Worm (Caenorhabditis elegans) whole organism, late embryonic: Measurements from ENCODE around the gene C49F5.5.

ENCODE experiments used
- K02D7.2 ChIP-seq: sonication (generic microtip); optimal IDR thresholded peaks from 2 replicates; lab custom pipeline; 2017; ENCODE audit warnings: mild to moderate bottlenecking, missing genetic modification characterization, missing compliant biosample characterization
- ahr-1 ChIP-seq: sonication (generic microtip); optimal IDR thresholded peaks from 2 replicates; lab custom pipeline; 2016; ENCODE audit warnings: missing genetic modification characterization, missing compliant biosample characterization
- ama-1 ChIP-seq: fragments of 150-350 bp; optimal IDR thresholded peaks from 2 replicates; lab custom pipeline; 2014
- dmd-4 ChIP-seq: sonication (generic microtip); optimal IDR thresholded peaks from 2 replicates; lab custom pipeline; 2016; ENCODE audit warnings: borderline replicate concordance, missing genetic modification characterization, missing compliant biosample characterization
- elt-2 ChIP-seq: sonication (generic microtip); optimal IDR thresholded peaks from 2 replicates; lab custom pipeline; 2016; ENCODE audit warnings: missing genetic modification reagents, missing genetic modification characterization, missing compliant biosample characterization
- lim-6 ChIP-seq: sonication (generic microtip); optimal IDR thresholded peaks from 2 replicates; lab custom pipeline; 2016; ENCODE audit warnings: missing genetic modification characterization, missing compliant biosample characterization
- nhr-11 ChIP-seq: fragments of 150-350 bp; optimal IDR thresholded peaks from 2 replicates; lab custom pipeline; 2014; ENCODE audit warnings: missing biosample characterization, missing genetic modification characterization
- nhr-232 ChIP-seq: sonication (generic microtip); optimal IDR thresholded peaks from 2 replicates; lab custom pipeline; 2016; ENCODE audit warnings: missing genetic modification characterization, missing compliant biosample characterization
- pqm-1 ChIP-seq: sonication (generic microtip); optimal IDR thresholded peaks from 2 replicates; lab custom pipeline; 2016; ENCODE audit warnings: missing genetic modification characterization, missing compliant biosample characterization
- pros-1 ChIP-seq: fragments of 150-350 bp; optimal IDR thresholded peaks from 2 replicates; lab custom pipeline; 2014; ENCODE audit warnings: missing biosample characterization, missing genetic modification reagents, missing genetic modification characterization
- unc-42 ChIP-seq: sonication (generic microtip); optimal IDR thresholded peaks from 2 replicates; lab custom pipeline; 2016; ENCODE audit warnings: missing genotype, missing genetic modification characterization, missing compliant biosample characterization
- ztf-16 ChIP-seq: sonication (generic microtip); optimal IDR thresholded peaks from 2 replicates; lab custom pipeline; 2017; ENCODE audit warnings: missing genetic modification characterization, missing compliant biosample characterization

- TF ChIP-seq ztf-16 (tag; lab: Kevin White, UChicago) (no peak), nhr-11 (no peak), lim-6 (tag; lab: Kevin White, UChicago) (no peak), ahr-1 (tag; lab: Kevin White, UChicago) (no peak), nhr-232 (tag; lab: Kevin White, UChicago) (no peak), K02D7.2 (no peak), elt-2 (tag; lab: Kevin White, UChicago) (no peak), pqm-1 (no peak), unc-42 (tag; lab: Kevin White, UChicago) (no peak), pros-1 (no peak), dmd-4 (tag; lab: Kevin White, UChicago) (no peak), ama-1 (no peak)
These were observed 1.9 kb downstream of the C49F5.5 start, which contains the start of gene C49F5.6 for ce11 chrX:11987900-11988364.
